Fruit fly (Drosophila melanogaster): ENCODE data around the gene Hmu.

- TF ChIP-seq gt (GFP tag; IDR thresholded peaks at IDR 0.05): no peak
- TF ChIP-seq CG14014 (GFP tag; IDR thresholded peaks at IDR 0.05): peak; percentile 72
- TF ChIP-seq CG9932 (GFP tag; IDR thresholded peaks at IDR 0.05): peak; percentile 83
- TF ChIP-seq caup (GFP tag; optimal IDR thresholded peaks at IDR 0.05; ENCODE audit: severe bottlenecking): peak; percentile 86
- no peak for TF ChIP-seq pan (optimal IDR thresholded peaks at IDR 0.05)
- peak in 1 of 2 experiments; percentile 74 for TF ChIP-seq pan (GFP tag; optimal IDR thresholded peaks at IDR 0.05 in 1 of 2, IDR thresholded peaks at IDR 0.05 in 1 of 2)
- peak; percentile 75 for TF ChIP-seq tgo (GFP tag; IDR thresholded peaks at IDR 0.05)
- TF ChIP-seq Antp (GFP tag; optimal IDR thresholded peaks at IDR 0.05): peak; percentile 4
- peak; percentile 40 for TF ChIP-seq Max (GFP tag; optimal IDR thresholded peaks at IDR 0.05)
- TF ChIP-seq disco-r (GFP tag; optimal IDR thresholded peaks at IDR 0.05): no peak
Observed at dm6 chr3R:27292159-27292880, 3.8 kb downstream of the Hmu start, which contains the start of gene CG3348.

All from whole organism, embryonic.